Fruit fly (Drosophila melanogaster): Measurements from ENCODE around the gene ru.

DNA sequence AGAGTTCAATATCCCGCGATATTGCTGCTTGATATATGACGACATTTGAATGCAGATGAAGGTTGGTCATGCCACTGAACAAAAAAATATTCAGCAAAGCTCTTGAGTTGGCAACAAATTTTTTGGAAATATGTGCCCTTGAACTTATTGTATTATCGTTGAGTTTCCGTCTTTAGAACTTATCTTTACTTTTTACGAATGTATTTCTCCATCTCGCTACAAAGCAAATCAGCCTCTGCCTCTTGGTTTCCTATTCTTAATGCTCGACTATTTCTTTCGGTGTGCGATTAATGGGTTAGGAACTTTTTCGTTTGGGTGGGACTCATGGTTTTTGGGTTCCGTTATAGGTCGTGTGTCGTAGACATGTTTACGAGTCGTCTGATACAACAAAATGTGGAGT, 47.3 kb upstream of the ru start:
- TF ChIP-seq CG13894 (tag; optimal IDR thresholded peaks at IDR 0.05), result no peak
- peak; percentile 90 for TF ChIP-seq CG2712 (tag; optimal IDR thresholded peaks at IDR 0.05)
- TF ChIP-seq CG14441 (GFP tag; IDR thresholded peaks at IDR 0.05), result peak; percentile 40; the same call in 1 of the 2 replicates

All from whole organism, embryonic.